Worm (Caenorhabditis elegans): ENCODE measurements around the gene ZC204.17.

ZC204.17 gene

DNA sequence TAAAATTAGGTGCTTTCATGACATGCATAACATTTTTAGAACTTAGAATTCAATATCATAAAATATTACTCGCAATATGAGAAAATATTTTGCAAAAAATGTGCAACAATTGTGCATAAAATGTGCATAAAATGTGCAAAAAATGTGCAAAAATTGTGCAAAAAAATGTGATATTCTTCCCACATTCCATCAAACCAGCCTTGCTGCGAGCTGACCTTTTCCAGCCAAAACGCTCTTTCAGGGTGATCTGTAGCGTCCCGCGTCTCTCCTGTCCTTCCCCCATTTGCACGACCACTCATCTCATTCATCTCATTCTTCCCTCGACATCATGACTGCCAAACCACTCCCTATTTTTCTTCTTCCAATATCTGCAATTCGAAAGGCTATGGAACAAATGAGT is 30.0 kb upstream of the ZC204.17 start, which contains the start of gene fbxb-17:
fbxb-17 (plus strand) TSS at position 301 of the 400 bp plus-strand sequence.
- no peak for TF ChIP-seq F37D6.2 (tag; optimal IDR thresholded peaks at IDR 0.05)
- TF ChIP-seq unc-62 (GFP tag; optimal IDR thresholded peaks at IDR 0.05 in 1 of 2), result peak in 1 of 2 experiments; percentile 5
- TF ChIP-seq unc-62 (tag; optimal IDR thresholded peaks at IDR 0.05), result no peak
- no peak for TF ChIP-seq mdt-29 (GFP tag; IDR thresholded peaks at IDR 0.05)
- TF ChIP-seq nhr-42 (GFP tag; IDR thresholded peaks at IDR 0.05), result no peak

DNA sequence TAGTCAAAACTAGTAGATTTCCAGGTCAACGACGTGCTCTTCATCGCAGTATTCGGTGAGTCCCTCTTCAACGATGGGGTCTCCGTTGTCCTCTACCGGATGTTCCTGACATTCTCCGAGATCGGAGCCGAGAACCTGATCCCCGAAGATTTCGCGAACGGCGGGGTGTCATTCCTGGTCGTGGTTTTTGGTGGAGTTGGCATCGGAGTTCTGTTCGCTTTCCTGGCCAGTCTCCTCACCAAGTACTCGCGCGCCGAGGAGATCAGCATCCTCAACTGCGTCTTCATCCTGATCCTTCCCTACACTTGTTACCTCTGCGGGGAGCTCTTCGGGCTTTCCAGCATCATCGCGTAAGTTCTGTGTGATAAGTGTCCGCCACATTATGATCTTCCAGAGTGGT is 26.6 kb upstream of the ZC204.17 start:
- TF ChIP-seq set-16 (GFP tag; IDR thresholded peaks at IDR 0.05) (peak; percentile 68; the same call in 1 of the 2 replicates), F44E2.7 (GFP tag; IDR thresholded peaks at IDR 0.05) (no peak), ZK546.5 (tag; optimal IDR thresholded peaks at IDR 0.05) (no peak), ztf-11 (tag; optimal IDR thresholded peaks at IDR 0.05) (no peak), fos-1 (tag; optimal IDR thresholded peaks at IDR 0.05) (no peak), aha-1 (tag) (peak; percentile 54), dmd-8 (GFP tag; IDR thresholded peaks at IDR 0.05) (no peak), lin-29 (GFP tag; IDR thresholded peaks at IDR 0.05) (no peak), ama-1 (optimal IDR thresholded peaks at IDR 0.05) (no peak)

ce11 chrII:1670985-1671384 is 24.9 kb upstream of the ZC204.17 start:
- no peak for TF ChIP-seq zfp-2 (tag; optimal IDR thresholded peaks at IDR 0.05)
- TF ChIP-seq aha-1 (tag), result peak; percentile 91

DNA sequence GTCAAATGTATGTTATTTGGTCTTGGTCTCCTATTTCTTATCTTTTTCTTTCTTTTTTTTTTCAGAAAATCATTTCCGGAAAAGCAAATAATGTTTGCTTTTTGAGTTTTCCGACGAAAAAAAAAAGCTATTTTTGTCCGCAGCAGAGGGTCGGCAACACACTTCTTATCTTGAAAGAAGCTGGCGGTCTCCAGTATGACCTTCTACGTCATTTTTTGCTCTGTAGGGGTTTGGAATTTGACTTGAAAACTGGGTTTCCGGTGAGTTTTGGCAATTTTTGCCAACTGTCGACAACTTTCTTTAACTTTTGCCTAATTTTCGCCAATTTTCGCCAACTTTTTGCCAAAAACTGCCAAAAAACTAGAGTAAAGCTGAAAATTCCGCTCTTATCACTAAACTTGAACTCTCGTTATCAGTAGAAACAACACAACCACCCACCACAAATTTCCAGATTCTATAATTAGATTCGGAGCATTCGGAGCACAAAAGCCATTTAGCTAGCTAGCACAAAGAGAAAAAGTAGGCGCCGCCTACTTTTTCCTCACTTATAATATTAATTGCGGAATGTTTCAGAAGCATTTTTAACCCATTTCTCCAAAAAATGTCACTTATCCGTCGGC is 24.3 kb upstream of the ZC204.17 start, which contains the start of gene nhx-6:
nhx-6 (plus strand) TSS at position 570 of the 620 bp plus-strand sequence.
- TF ChIP-seq zag-1 (tag; optimal IDR thresholded peaks at IDR 0.05) (no peak), F44E2.7 (GFP tag; IDR thresholded peaks at IDR 0.05) (no peak), aha-1 (tag) (peak; percentile 46), attf-4 (tag; optimal IDR thresholded peaks at IDR 0.05) (no peak), cey-2 (tag; optimal IDR thresholded peaks at IDR 0.05; ENCODE audit: borderline replicate concordance, insufficient read depth) (no peak), hlh-11 (tag; optimal IDR thresholded peaks at IDR 0.05) (peak; percentile 25), ctbp-1 (GFP tag; IDR thresholded peaks at IDR 0.05) (no peak), D1046.2 (GFP tag; IDR thresholded peaks at IDR 0.05) (no peak), nhr-111 (GFP tag; optimal IDR thresholded peaks at IDR 0.05) (no peak), ceh-28 (tag; optimal IDR thresholded peaks at IDR 0.05) (no peak), nhr-28 (tag; optimal IDR thresholded peaks at IDR 0.05) (peak; percentile 6)

ce11 chrII:1668913-1669312 is 22.8 kb upstream of the ZC204.17 start, which contains the start of gene srw-97:
Gene srw-97 (minus strand): TSS chrII:1669013.
- TF ChIP-seq nhr-25 (tag; optimal IDR thresholded peaks at IDR 0.05; ENCODE audit: borderline replicate concordance, insufficient read depth) (no peak), ceh-28 (tag; optimal IDR thresholded peaks at IDR 0.05) (no peak), unc-62 (GFP tag; optimal IDR thresholded peaks at IDR 0.05 in 1 of 2) (peak in 1 of 2 experiments; percentile 62), unc-62 (tag; optimal IDR thresholded peaks at IDR 0.05) (no peak), daf-16 (GFP tag; optimal IDR thresholded peaks at IDR 0.05) (no peak), daf-16 (tag; optimal IDR thresholded peaks at IDR 0.05) (no peak)

- no peak for TF ChIP-seq F26F4.8 (GFP tag; conservative IDR thresholded peaks at IDR 0.05)
- peak in 1 of 2 experiments; percentile 49 for TF ChIP-seq unc-62 (GFP tag; optimal IDR thresholded peaks at IDR 0.05 in 1 of 2)
- no peak for TF ChIP-seq unc-62 (tag; optimal IDR thresholded peaks at IDR 0.05)
Measured at ce11 chrII:1666025-1666424, 19.9 kb upstream of the ZC204.17 start, which contains the start of gene srlf-29. Gene srlf-29 (plus strand): TSS chrII:1666325.

- TF ChIP-seq nhr-102 (tag; optimal IDR thresholded peaks at IDR 0.05) (peak; percentile 11), sdz-12 (GFP tag; optimal IDR thresholded peaks at IDR 0.05) (no peak), lsy-2 (tag; optimal IDR thresholded peaks at IDR 0.05) (no peak), dmd-6 (GFP tag; IDR thresholded peaks at IDR 0.05) (peak; percentile 76), madf-5 (GFP tag; IDR thresholded peaks at IDR 0.05) (no peak), mes-2 (tag; optimal IDR thresholded peaks at IDR 0.05; ENCODE audit: poor library complexity, severe bottlenecking) (peak; percentile 71), Y105C5A.15 (GFP tag; IDR thresholded peaks at IDR 0.05) (no peak), duxl-1 (tag; optimal IDR thresholded peaks at IDR 0.05; ENCODE audit: poor library complexity) (peak; percentile 88), F44E2.7 (GFP tag; IDR thresholded peaks at IDR 0.05) (no peak), spr-1 (tag; optimal IDR thresholded peaks at IDR 0.05) (no peak), D1046.2 (GFP tag; IDR thresholded peaks at IDR 0.05) (no peak), ceh-44 (GFP tag; IDR thresholded peaks at IDR 0.05) (no peak), mdt-29 (GFP tag; IDR thresholded peaks at IDR 0.05) (no peak), set-16 (GFP tag; IDR thresholded peaks at IDR 0.05) (no peak), F49E8.2 (tag; optimal IDR thresholded peaks at IDR 0.05; ENCODE audit: borderline replicate concordance) (no peak)
Measured at ce11 chrII:1663516-1663915, 17.4 kb upstream of the ZC204.17 start, which contains the start of gene duxl-1. Gene duxl-1 (plus strand): TSS chrII:1663699.

Data from whole organism, L4 larva.